Worm (Caenorhabditis elegans): ENCODE data around the gene R03D7.8.

- no peak for TF ChIP-seq lsy-2 (tag; optimal IDR thresholded peaks at IDR 0.05)
- no peak for TF ChIP-seq mes-2 (tag; optimal IDR thresholded peaks at IDR 0.05; ENCODE audit: poor library complexity, severe bottlenecking)
- no peak for TF ChIP-seq unc-39 (tag; optimal IDR thresholded peaks at IDR 0.05)
- TF ChIP-seq nhr-11 (tag; optimal IDR thresholded peaks at IDR 0.05): no peak
- TF ChIP-seq lin-1 (GFP tag; IDR thresholded peaks at IDR 0.05): no peak
- no peak for TF ChIP-seq D1046.2 (GFP tag; IDR thresholded peaks at IDR 0.05)
- no peak for TF ChIP-seq lin-29 (GFP tag; IDR thresholded peaks at IDR 0.05)
- TF ChIP-seq nhr-237 (tag; optimal IDR thresholded peaks at IDR 0.05): no peak
- no peak for TF ChIP-seq ces-1 (GFP tag; optimal IDR thresholded peaks at IDR 0.05)
- no peak for TF ChIP-seq duxl-1 (tag; optimal IDR thresholded peaks at IDR 0.05; ENCODE audit: poor library complexity)
- no peak for TF ChIP-seq cey-2 (tag; optimal IDR thresholded peaks at IDR 0.05; ENCODE audit: borderline replicate concordance, insufficient read depth)
- no peak for TF ChIP-seq mdl-1 (tag; optimal IDR thresholded peaks at IDR 0.05)
- TF ChIP-seq nhr-6 (tag; optimal IDR thresholded peaks at IDR 0.05): no peak
- TF ChIP-seq php-3 (GFP tag; IDR thresholded peaks at IDR 0.05): no peak
Measured at ce11 chrII:10971677-10972076, 15.0 kb upstream of the R03D7.8 start.

Measured in whole organism, L4 larva.